Worm (Caenorhabditis elegans): ENCODE data around the gene clhm-1.

The clhm-1 gene

DNA sequence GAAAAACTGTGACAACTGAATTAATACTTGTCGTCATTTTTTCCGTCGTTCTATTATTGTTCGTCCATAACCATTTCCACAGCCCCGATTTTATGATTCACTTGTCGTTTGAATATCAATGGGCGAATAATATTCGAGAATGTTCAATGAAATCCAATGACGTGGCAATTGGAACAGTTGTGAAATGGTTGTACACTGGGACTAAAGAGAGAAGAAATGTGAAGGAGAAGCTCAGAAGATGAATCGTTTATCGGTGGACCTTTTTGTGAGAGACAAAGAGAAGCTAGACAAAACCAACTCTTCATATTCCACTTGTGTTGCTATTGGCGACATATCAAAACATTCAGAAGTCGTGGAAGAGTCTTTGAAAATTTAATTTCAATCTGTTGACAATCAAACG, at the start of gene clhm-1:
TSS of gene clhm-1 (minus strand) at position 207 of the 400 bp plus-strand sequence.
- TF ChIP-seq nhr-43 (tag; optimal IDR thresholded peaks at IDR 0.05; ENCODE audit: poor library complexity, severe bottlenecking) = no peak
- TF ChIP-seq nfya-1 (tag; optimal IDR thresholded peaks at IDR 0.05; ENCODE audit: insufficient read depth) = peak; percentile 17

DNA sequence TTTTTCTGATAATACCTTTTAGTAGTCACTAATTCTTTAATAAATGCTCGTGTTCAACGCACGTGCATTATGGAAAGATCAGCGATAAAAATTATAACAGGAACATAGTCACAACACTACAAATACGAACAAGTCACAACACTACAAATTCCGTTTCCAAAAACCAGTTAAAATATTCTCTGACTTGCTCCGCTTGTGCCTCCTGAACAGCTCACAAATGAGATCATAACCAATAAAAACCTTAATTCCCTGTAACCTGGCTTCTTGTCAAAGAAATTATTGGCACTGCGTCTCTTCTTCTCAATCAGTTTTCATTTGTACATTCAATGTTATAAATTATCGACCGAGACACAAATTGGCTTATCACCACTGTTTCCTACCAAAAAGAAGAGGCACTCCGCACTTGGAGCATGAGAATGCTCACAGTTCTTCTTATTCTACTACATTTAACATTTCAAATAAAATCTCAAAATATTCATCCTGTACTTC, 48.6 kb upstream of the clhm-1 start, which contains the start of gene B0252.1:
TSS of gene B0252.1 (plus strand) at position 318 of the 489 bp plus-strand sequence.
- TF ChIP-seq nhr-25 (tag; optimal IDR thresholded peaks at IDR 0.05) (no peak), snpc-4 (tag; optimal IDR thresholded peaks at IDR 0.05) (no peak), pqm-1 (tag; optimal IDR thresholded peaks at IDR 0.05) (peak; percentile 26), elt-2 (tag; optimal IDR thresholded peaks at IDR 0.05) (peak; percentile 65), lin-15B (tag; optimal IDR thresholded peaks at IDR 0.05) (no peak), nhr-23 (tag; optimal IDR thresholded peaks at IDR 0.05) (no peak)

DNA sequence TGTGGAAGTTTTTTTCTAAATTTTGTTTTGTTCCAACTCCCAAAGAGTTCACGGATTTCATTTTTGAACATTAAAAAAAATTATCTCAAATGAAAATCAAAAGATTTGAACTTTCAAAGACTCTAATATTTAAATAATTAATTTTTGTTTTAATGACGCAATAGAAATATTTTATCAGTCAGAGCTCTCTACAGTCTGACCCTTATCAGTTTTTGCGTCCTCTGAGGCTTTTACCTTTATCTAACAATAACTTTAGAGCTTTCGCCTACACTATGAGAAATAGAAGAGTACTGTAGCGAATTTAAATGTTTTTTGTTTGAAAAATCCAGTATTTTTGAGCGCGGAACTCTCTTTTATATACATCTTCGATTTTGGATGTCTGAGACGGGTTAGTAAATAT, 48.1 kb upstream of the clhm-1 start, which contains the start of gene B0252.5:
TSS of gene B0252.5 (minus strand) at position 17 of the 400 bp plus-strand sequence.
- TF ChIP-seq nhr-43 (tag; optimal IDR thresholded peaks at IDR 0.05; ENCODE audit: poor library complexity, severe bottlenecking) (no peak), aly-2 (tag; optimal IDR thresholded peaks at IDR 0.05) (no peak), ZK546.5 (tag; optimal IDR thresholded peaks at IDR 0.05) (no peak), elt-2 (tag; optimal IDR thresholded peaks at IDR 0.05) (peak; percentile 55), ama-1 (optimal IDR thresholded peaks at IDR 0.05) (no peak), pqm-1 (tag; optimal IDR thresholded peaks at IDR 0.05) (peak; percentile 9)

DNA sequence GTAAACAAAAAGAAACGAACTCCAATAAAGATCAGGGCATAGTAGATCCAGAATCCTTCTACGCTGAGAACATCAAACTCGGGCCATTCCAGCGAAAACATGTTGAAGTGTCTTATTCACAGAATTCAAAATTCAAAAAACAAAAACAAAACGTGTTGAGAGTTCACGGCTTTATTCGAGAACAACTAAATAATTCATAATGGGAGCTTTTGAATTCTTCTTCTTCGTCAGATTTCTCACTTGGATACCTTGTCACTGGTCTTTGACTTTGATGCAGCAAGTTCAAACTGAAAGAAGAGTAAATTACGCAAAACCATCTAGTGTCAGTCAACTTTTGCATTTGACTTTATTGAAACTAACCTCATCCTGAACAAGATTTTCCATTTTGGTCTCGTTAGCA, 46.9 kb upstream of the clhm-1 start, which contains the start of gene B0252.11:
TSS of gene B0252.11 (minus strand) at position 101 of the 400 bp plus-strand sequence.
- TF ChIP-seq R02D3.7 (tag; optimal IDR thresholded peaks at IDR 0.05) (no peak), pqm-1 (tag; optimal IDR thresholded peaks at IDR 0.05) (no peak), fkh-2 (tag; optimal IDR thresholded peaks at IDR 0.05) (no peak), egl-27 (tag; optimal IDR thresholded peaks at IDR 0.05) (no peak), nhr-25 (tag; optimal IDR thresholded peaks at IDR 0.05) (no peak), ceh-16 (tag; optimal IDR thresholded peaks at IDR 0.05) (no peak), zag-1 (tag; optimal IDR thresholded peaks at IDR 0.05) (no peak), lin-39 (tag; optimal IDR thresholded peaks at IDR 0.05) (no peak), nhr-67 (tag; optimal IDR thresholded peaks at IDR 0.05) (no peak), nhr-77 (tag; optimal IDR thresholded peaks at IDR 0.05) (no peak), unc-39 (tag; optimal IDR thresholded peaks at IDR 0.05) (no peak), hmg-11 (tag; optimal IDR thresholded peaks at IDR 0.05) (no peak), elt-1 (tag; optimal IDR thresholded peaks at IDR 0.05) (no peak), egl-5 (tag; optimal IDR thresholded peaks at IDR 0.05) (no peak), ama-1 (optimal IDR thresholded peaks at IDR 0.05) (no peak), ceh-28 (tag; optimal IDR thresholded peaks at IDR 0.05) (no peak), nhr-23 (tag; optimal IDR thresholded peaks at IDR 0.05) (no peak), ceh-9 (tag; optimal IDR thresholded peaks at IDR 0.05) (no peak)

DNA sequence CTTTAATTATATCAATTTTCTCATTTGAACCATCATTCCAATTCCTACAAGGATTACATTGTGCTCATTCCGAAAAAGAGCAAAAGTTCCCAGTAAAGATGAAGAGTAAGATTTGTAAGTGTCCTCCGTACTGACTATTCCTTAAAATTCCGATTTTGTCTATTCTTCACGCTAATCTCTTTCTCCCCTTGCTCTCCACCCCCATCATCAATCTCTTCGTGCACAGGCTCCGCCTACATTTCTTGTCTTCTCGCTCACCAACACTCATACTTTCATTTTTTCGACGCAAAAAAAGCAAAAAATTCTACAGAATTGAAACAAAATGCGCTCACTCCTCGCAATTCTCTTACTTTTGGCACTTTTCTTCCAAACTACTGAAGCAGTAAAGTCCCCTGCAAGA, 45.1 kb upstream of the clhm-1 start, which contains the start of gene B0252.8:
TSS of gene B0252.8 (plus strand) at position 292 of the 400 bp plus-strand sequence.
- TF ChIP-seq lin-39 (tag; optimal IDR thresholded peaks at IDR 0.05) (peak; percentile 71), unc-62 (GFP tag; optimal IDR thresholded peaks at IDR 0.05) (no peak)

DNA sequence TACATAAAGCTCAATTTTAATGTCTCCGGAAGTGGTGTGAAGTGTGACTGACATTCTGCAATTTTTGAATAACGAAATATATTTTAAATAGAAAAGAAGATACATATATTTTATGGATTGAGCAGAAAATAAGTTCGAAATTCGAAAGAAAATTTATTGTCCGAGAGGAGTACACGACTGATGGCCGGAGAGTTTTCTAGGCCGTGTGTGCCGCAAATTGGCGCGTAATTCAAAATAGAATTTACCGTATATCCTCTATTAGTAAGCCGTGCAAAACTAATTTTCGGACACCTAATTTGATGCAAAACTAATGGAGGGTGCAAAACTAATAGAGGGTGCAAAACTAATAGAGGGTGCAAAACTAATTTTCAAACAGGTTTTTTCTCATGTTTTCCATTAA, 42.5 kb upstream of the clhm-1 start, which contains the start of gene cyn-10:
TSS of gene cyn-10 (minus strand) at position 57 of the 400 bp plus-strand sequence.
- TF ChIP-seq hmg-11 (tag; optimal IDR thresholded peaks at IDR 0.05) (no peak), R02D3.7 (tag; optimal IDR thresholded peaks at IDR 0.05) (no peak), egl-27 (tag; optimal IDR thresholded peaks at IDR 0.05) (no peak), nhr-28 (tag; optimal IDR thresholded peaks at IDR 0.05) (no peak), jun-1 (tag; optimal IDR thresholded peaks at IDR 0.05) (no peak), elt-1 (tag; optimal IDR thresholded peaks at IDR 0.05) (no peak), elt-2 (tag; optimal IDR thresholded peaks at IDR 0.05) (peak; percentile 17), nhr-67 (tag; optimal IDR thresholded peaks at IDR 0.05) (no peak), nhr-11 (tag; optimal IDR thresholded peaks at IDR 0.05) (no peak), nhr-12 (tag; optimal IDR thresholded peaks at IDR 0.05) (no peak), ceh-82 (tag; optimal IDR thresholded peaks at IDR 0.05) (no peak), zag-1 (tag; optimal IDR thresholded peaks at IDR 0.05) (no peak), fkh-10 (GFP tag; optimal IDR thresholded peaks at IDR 0.05) (no peak), skn-1 (tag; optimal IDR thresholded peaks at IDR 0.05) (no peak), mml-1 (tag; optimal IDR thresholded peaks at IDR 0.05) (no peak), egl-5 (tag; optimal IDR thresholded peaks at IDR 0.05) (no peak), nhr-77 (tag; optimal IDR thresholded peaks at IDR 0.05) (no peak), lin-15B (tag; optimal IDR thresholded peaks at IDR 0.05) (peak; percentile 58), mdl-1 (tag; optimal IDR thresholded peaks at IDR 0.05) (no peak), unc-39 (tag; optimal IDR thresholded peaks at IDR 0.05) (no peak), fos-1 (tag; optimal IDR thresholded peaks at IDR 0.05) (no peak), sea-2 (GFP tag; optimal IDR thresholded peaks at IDR 0.05) (no peak), ama-1 (optimal IDR thresholded peaks at IDR 0.05) (no peak), lin-39 (tag; optimal IDR thresholded peaks at IDR 0.05) (peak; percentile 14), ceh-9 (tag; optimal IDR thresholded peaks at IDR 0.05) (no peak), nhr-76 (tag; optimal IDR thresholded peaks at IDR 0.05) (no peak), snpc-4 (tag; optimal IDR thresholded peaks at IDR 0.05) (peak; percentile 49), elt-3 (tag; optimal IDR thresholded peaks at IDR 0.05) (no peak), ztf-11 (tag; optimal IDR thresholded peaks at IDR 0.05) (no peak), nhr-237 (tag; optimal IDR thresholded peaks at IDR 0.05) (no peak)

All from whole organism, L3 larva.